Worm (Caenorhabditis elegans) whole organism, L4 larva: ENCODE measurements around the gene pigx-1.

Source experiments
- F26F4.8 ChIP-seq: fragments of 200-800 bp; sonication (Bioruptor generic); conservative IDR thresholded peaks from 2 replicates; pipeline ENCODE4 v1.3.6; 2022; ENCODE audit warnings: missing genetic modification characterization, missing compliant biosample characterization
- F37D6.2 ChIP-seq: sonication (generic microtip); optimal IDR thresholded peaks from 2 replicates; lab custom pipeline; 2016; ENCODE audit warnings: mild to moderate bottlenecking, missing genetic modification characterization, missing compliant biosample characterization
- F44E2.7 ChIP-seq: fragments of 200-800 bp; sonication (Bioruptor generic); IDR thresholded peaks from 2 replicates; pipeline ENCODE4 v2.1.2; 2022; ENCODE audit warnings: missing genetic modification characterization, missing compliant biosample characterization
- F49E8.2 ChIP-seq: sonication (generic microtip); optimal IDR thresholded peaks from 2 replicates; lab custom pipeline; 2016; ENCODE audit warnings: missing compliant biosample characterization, mild to moderate bottlenecking, missing genetic modification characterization, borderline replicate concordance
- Y105C5A.15 ChIP-seq: fragments of 200-800 bp; sonication (Bioruptor generic); IDR thresholded peaks from 2 replicates; pipeline ENCODE4 v1.3.6; 2022; ENCODE audit warnings: missing genetic modification characterization, missing compliant biosample characterization
- Y5F2A.4 ChIP-seq: fragments of 200-800 bp; sonication (Bioruptor generic); optimal IDR thresholded peaks from 2 replicates; lab custom pipeline; 2018; ENCODE audit warnings: mild to moderate bottlenecking, missing genetic modification characterization, missing compliant biosample characterization
- aha-1 ChIP-seq: fragments of 150-350 bp; peaks from one replicate; lab custom pipeline; 2014; ENCODE audit warnings: missing biosample characterization, missing genetic modification characterization
- attf-4 ChIP-seq: sonication (generic microtip); optimal IDR thresholded peaks from 3 replicates; lab custom pipeline; 2017; ENCODE audit warnings: missing biosample characterization, missing genetic modification characterization
- ceh-20 ChIP-seq: fragments of 200-800 bp; sonication (Bioruptor generic); IDR thresholded peaks from 2 replicates; pipeline ENCODE4 v1.3.6; 2022; ENCODE audit warnings: missing genetic modification reagents, missing genetic modification characterization, missing compliant biosample characterization
- ceh-28 ChIP-seq: fragments of 150-350 bp; optimal IDR thresholded peaks from 2 replicates; lab custom pipeline; 2014; ENCODE audit warnings: missing biosample characterization, missing genetic modification reagents, missing genetic modification characterization
- ceh-44 ChIP-seq: fragments of 200-800 bp; sonication (Bioruptor generic); IDR thresholded peaks from 2 replicates; pipeline ENCODE4 v1.3.6; 2022; ENCODE audit warnings: missing genetic modification reagents, missing genetic modification characterization, missing compliant biosample characterization
- ceh-62 ChIP-seq: sonication (generic microtip); optimal IDR thresholded peaks from 2 replicates; lab custom pipeline; 2017; ENCODE audit warnings: missing biosample characterization, missing genetic modification characterization
- daf-16 ChIP-seq, 3 experiments: sonication (generic microtip); optimal IDR thresholded peaks; 2 replicates each; lab custom pipeline; 2016 to 2017; ENCODE audit warnings: missing genetic modification characterization in 3 of 3, missing genetic modification reagents in 3 of 3, mild to moderate bottlenecking in 2 of 3, missing compliant biosample characterization in 2 of 3, missing biosample characterization in 1 of 3, moderate library complexity in 1 of 3
- daf-19 ChIP-seq: fragments of 200-800 bp; sonication (Bioruptor generic); conservative IDR thresholded peaks from 2 replicates; pipeline ENCODE4 v1.3.6; 2022; ENCODE audit warnings: missing genetic modification characterization, missing compliant biosample characterization
- dmd-9 ChIP-seq: fragments of 200-800 bp; sonication (Bioruptor generic); IDR thresholded peaks from 2 replicates; pipeline ENCODE4 v1.3.6; 2022; ENCODE audit warnings: missing genetic modification reagents, missing genetic modification characterization, missing compliant biosample characterization
- dpl-1 ChIP-seq: fragments of 150-350 bp; optimal IDR thresholded peaks from 2 replicates; lab custom pipeline; 2014; ENCODE audit warnings: missing biosample characterization, missing genetic modification reagents, missing genetic modification characterization
- egl-27 ChIP-seq: sonication (generic microtip); optimal IDR thresholded peaks from 3 replicates; lab custom pipeline; 2017; ENCODE audit warnings: missing biosample characterization, missing genetic modification reagents, missing genetic modification characterization
- egl-43 ChIP-seq: fragments of 200-800 bp; sonication (Bioruptor generic); IDR thresholded peaks from 2 replicates; pipeline ENCODE4 v1.3.6; 2022; ENCODE audit warnings: missing genetic modification reagents, missing genetic modification characterization, missing compliant biosample characterization
- fkh-10 ChIP-seq: fragments of 150-350 bp; optimal IDR thresholded peaks from 2 replicates; lab custom pipeline; 2014; ENCODE audit warnings: missing biosample characterization, missing genetic modification reagents, missing genetic modification characterization
- gei-8 ChIP-seq: fragments of 200-800 bp; sonication (Bioruptor generic); optimal IDR thresholded peaks from 2 replicates; lab custom pipeline; 2018; ENCODE audit warnings: mild to moderate bottlenecking, missing genetic modification characterization, missing compliant biosample characterization
- lim-7 ChIP-seq: fragments of 200-800 bp; sonication (Bioruptor generic); IDR thresholded peaks from 2 replicates; pipeline ENCODE4 v1.3.6; 2022; ENCODE audit warnings: missing genetic modification characterization, missing compliant biosample characterization
- lin-1 ChIP-seq: fragments of 200-800 bp; sonication (Bioruptor generic); IDR thresholded peaks from 2 replicates; pipeline ENCODE4 v1.3.6; 2022; ENCODE audit warnings: missing genetic modification reagents, missing genetic modification characterization, missing compliant biosample characterization
- lin-13 ChIP-seq: fragments of 150-350 bp; optimal IDR thresholded peaks from 2 replicates; lab custom pipeline; 2014; ENCODE audit warnings: missing biosample characterization, missing genetic modification reagents, missing genetic modification characterization
- lsy-2 ChIP-seq, 2 experiments: fragments of 150-350 bp in 1 of 2; sonication (generic microtip) in 1 of 2; optimal IDR thresholded peaks; 2 replicates each; lab custom pipeline; 2014 to 2017; ENCODE audit warnings: missing biosample characterization in 2 of 2, missing genetic modification characterization in 2 of 2
- madf-5 ChIP-seq, 2 experiments: fragments of 200-800 bp; sonication (Bioruptor generic); IDR thresholded peaks; 2 replicates each; pipeline ENCODE4 v1.3.6; 2022; ENCODE audit warnings: missing compliant biosample characterization in 2 of 2, missing genetic modification characterization in 2 of 2
- mdl-1 ChIP-seq, 2 experiments: fragments of 150-350 bp in 1 of 2; sonication (generic microtip) in 1 of 2; optimal IDR thresholded peaks; 2 replicates each; lab custom pipeline; 2014 to 2017; ENCODE audit warnings: missing biosample characterization in 2 of 2, missing genetic modification characterization in 2 of 2
- mdt-29 ChIP-seq: fragments of 200-800 bp; sonication (Bioruptor generic); IDR thresholded peaks from 2 replicates; pipeline ENCODE4 v1.3.6; 2022; ENCODE audit warnings: missing genetic modification reagents, missing genetic modification characterization, missing compliant biosample characterization
- mep-1 ChIP-seq: fragments of 150-350 bp; sonication (generic microtip); optimal IDR thresholded peaks from 3 replicates; lab custom pipeline; 2014; ENCODE audit warnings: missing biosample characterization, missing genetic modification characterization
- mes-2 ChIP-seq: sonication (generic microtip); optimal IDR thresholded peaks from 2 replicates; lab custom pipeline; 2016; ENCODE audit warnings: missing genotype, mild to moderate bottlenecking, missing genetic modification characterization, missing compliant biosample characterization; ENCODE audit not compliant: poor library complexity, severe bottlenecking
- mxl-2 ChIP-seq: fragments of 200-800 bp; sonication (Bioruptor generic); conservative IDR thresholded peaks from 2 replicates; pipeline ENCODE4 v1.3.6; 2022; ENCODE audit warnings: missing genetic modification reagents, missing genetic modification characterization, missing compliant biosample characterization
- nhr-102 ChIP-seq: sonication (generic microtip); optimal IDR thresholded peaks from 2 replicates; lab custom pipeline; 2016; ENCODE audit warnings: mild to moderate bottlenecking, missing genetic modification characterization, moderate library complexity, missing compliant biosample characterization
- nhr-111 ChIP-seq: fragments of 200-800 bp; sonication (Bioruptor generic); optimal IDR thresholded peaks from 2 replicates; lab custom pipeline; 2018; ENCODE audit warnings: mild to moderate bottlenecking, missing genetic modification characterization, missing compliant biosample characterization
- nhr-28 ChIP-seq: fragments of 150-350 bp; optimal IDR thresholded peaks from 2 replicates; lab custom pipeline; 2014; ENCODE audit warnings: missing biosample characterization, missing genetic modification characterization
- nhr-41 ChIP-seq: fragments of 200-800 bp; sonication (Bioruptor generic); IDR thresholded peaks from 2 replicates; pipeline ENCODE4 v1.3.6; 2022; ENCODE audit warnings: missing genetic modification reagents, missing genetic modification characterization, missing compliant biosample characterization
- pha-4 ChIP-seq, 2 experiments: fragments of 150-350 bp in 1 of 2; fragments of 200-800 bp in 1 of 2; sonication (Bioruptor generic) in 1 of 2; IDR thresholded peaks in 1 of 2; optimal IDR thresholded peaks in 1 of 2; 2 replicates each; pipeline versions ENCODE4 v1.3.6 to Lab custom; 2014 to 2022; ENCODE audit warnings: missing genetic modification characterization in 2 of 2, missing genetic modification reagents in 2 of 2, missing biosample characterization in 1 of 2, missing compliant biosample characterization in 1 of 2
- snpc-1.2 ChIP-seq: fragments of 200-800 bp; sonication (Bioruptor generic); IDR thresholded peaks from 2 replicates; pipeline ENCODE4 v1.3.6; 2022; ENCODE audit warnings: missing genetic modification reagents, missing genetic modification characterization, missing compliant biosample characterization
- snpc-4 ChIP-seq: fragments of 150-350 bp; optimal IDR thresholded peaks from 2 replicates; lab custom pipeline; 2014; ENCODE audit warnings: missing biosample characterization, missing genetic modification characterization
- spr-1 ChIP-seq: sonication (generic microtip); optimal IDR thresholded peaks from 2 replicates; lab custom pipeline; 2016; ENCODE audit warnings: mild to moderate bottlenecking, missing genetic modification characterization, missing compliant biosample characterization
- tra-1 ChIP-seq: fragments of 200-800 bp; sonication (Bioruptor generic); IDR thresholded peaks from 2 replicates; pipeline ENCODE4 v1.3.6; 2022; ENCODE audit warnings: missing genetic modification reagents, missing genetic modification characterization, missing compliant biosample characterization
- unc-62 ChIP-seq, 3 experiments: fragments of 150-350 bp in 1 of 3; sonication (generic microtip); optimal IDR thresholded peaks in 2 of 3; peaks in 1 of 3; 1 replicate in 1 of 3; 2 replicates in 2 of 3; lab custom pipeline; 2014 to 2017; ENCODE audit warnings: missing biosample characterization in 3 of 3, missing genetic modification characterization in 3 of 3, missing genetic modification reagents in 3 of 3, missing genotype in 1 of 3
- zip-2 ChIP-seq: fragments of 150-350 bp; optimal IDR thresholded peaks from 2 replicates; lab custom pipeline; 2014; ENCODE audit warnings: missing biosample characterization, missing genetic modification characterization
- ztf-11 ChIP-seq: fragments of 150-350 bp; optimal IDR thresholded peaks from 2 replicates; lab custom pipeline; 2014; ENCODE audit warnings: missing biosample characterization, missing genetic modification characterization

Gene pigx-1

DNA sequence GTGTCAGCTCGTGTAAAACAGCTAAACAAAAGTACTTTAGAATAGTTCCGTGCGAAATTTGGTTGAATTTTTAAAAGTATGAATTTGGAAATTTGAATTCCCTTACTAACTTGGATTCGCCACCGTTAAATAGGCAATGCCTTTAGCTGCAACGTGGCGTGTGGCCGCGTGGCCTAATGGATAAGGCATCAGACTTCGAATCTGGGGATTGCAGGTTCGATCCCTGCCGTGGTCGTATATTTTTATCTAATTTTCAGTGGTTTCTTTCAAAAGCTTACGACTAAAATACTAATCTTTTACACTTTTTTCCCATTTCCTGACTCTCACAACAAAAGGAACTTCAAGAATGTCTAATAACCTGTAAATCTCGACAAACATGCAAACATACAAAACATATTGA, 7.1 kb downstream of the pigx-1 start (continued):
- TF ChIP-seq mep-1 (tag; lab: Kevin White, UChicago): no peak
- TF ChIP-seq nhr-102 (tag; lab: Kevin White, UChicago): peak; percentile 10
- TF ChIP-seq mes-2 (tag; lab: Kevin White, UChicago): no peak
- TF ChIP-seq daf-16 (GFP tag; optimal IDR thresholded peaks at IDR 0.05; lab: Kevin White, UChicago): no peak
- TF ChIP-seq daf-16 (tag; optimal IDR thresholded peaks at IDR 0.05; lab: Kevin White, UChicago): no peak

DNA sequence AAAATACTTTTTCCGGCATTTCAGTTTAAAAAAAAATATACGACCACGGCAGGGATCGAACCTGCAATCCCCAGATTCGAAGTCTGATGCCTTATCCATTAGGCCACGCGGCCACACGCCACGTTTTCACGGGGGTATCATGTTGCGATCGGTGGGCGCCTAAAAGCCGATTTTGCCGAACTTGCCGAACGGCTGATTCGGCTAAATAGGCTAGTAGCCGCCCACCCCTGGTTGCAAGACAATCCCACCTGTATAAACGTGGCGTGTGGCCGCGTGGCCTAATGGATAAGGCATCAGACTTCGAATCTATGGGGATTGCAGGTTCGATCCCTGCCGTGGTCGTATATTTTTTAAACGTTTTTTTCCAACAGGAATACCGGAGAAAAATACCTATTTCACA, 7.7 kb downstream of the pigx-1 start:
- TF ChIP-seq ceh-44 (GFP tag; lab: Robert Waterston, UW) (0 out of 2 replicates have a peak, but pooled peaks have one; percentile 30), lim-7 (GFP tag; lab: Robert Waterston, UW) (0 out of 2 replicates have a peak, but pooled peaks have one; percentile 41), lin-1 (GFP tag; lab: Robert Waterston, UW) (no peak), gei-8 (GFP tag; lab: Kevin White, UChicago) (no peak), mxl-2 (GFP tag; lab: Robert Waterston, UW) (0 out of 2 replicates have a peak, but pooled peaks have one; percentile 22), lin-13 (GFP tag; lab: Kevin White, UChicago) (no peak), ceh-28 (no peak), Y5F2A.4 (GFP tag; lab: Kevin White, UChicago) (no peak), F37D6.2 (tag; lab: Kevin White, UChicago) (no peak), attf-4 (tag; lab: Kevin White, UChicago) (no peak), nhr-102 (tag; lab: Kevin White, UChicago) (no peak), daf-19 (no peak), snpc-4 (tag; lab: Kevin White, UChicago) (no peak), snpc-1.2 (GFP tag; lab: Robert Waterston, UW) (no peak), egl-43 (GFP tag; lab: Robert Waterston, UW) (peak; percentile 48; the same call in 1 of the 2 replicates), dmd-9 (GFP tag; lab: Robert Waterston, UW) (0 out of 2 replicates have a peak, but pooled peaks have one; percentile 31), aha-1 (tag; lab: Kevin White, UChicago) (peak; percentile 81), daf-16 (GFP tag; optimal IDR thresholded peaks at IDR 0.05; lab: Kevin White, UChicago) (no peak), daf-16 (tag; optimal IDR thresholded peaks at IDR 0.05; lab: Kevin White, UChicago) (no peak), dpl-1 (GFP tag; lab: Kevin White, UChicago) (no peak), F26F4.8 (GFP tag; lab: Robert Waterston, UW) (no peak), tra-1 (GFP tag; lab: Robert Waterston, UW) (no peak), fkh-10 (GFP tag; lab: Kevin White, UChicago) (no peak), ceh-20 (0 out of 2 replicates have a peak, but pooled peaks have one; percentile 26), madf-5 (GFP tag; IDR thresholded peaks at IDR 0.05; lab: Robert Waterston, UW) (0 out of 4 replicates have a peak, but pooled peaks of 1 of the 2 experiments have one; percentile 23)

DNA sequence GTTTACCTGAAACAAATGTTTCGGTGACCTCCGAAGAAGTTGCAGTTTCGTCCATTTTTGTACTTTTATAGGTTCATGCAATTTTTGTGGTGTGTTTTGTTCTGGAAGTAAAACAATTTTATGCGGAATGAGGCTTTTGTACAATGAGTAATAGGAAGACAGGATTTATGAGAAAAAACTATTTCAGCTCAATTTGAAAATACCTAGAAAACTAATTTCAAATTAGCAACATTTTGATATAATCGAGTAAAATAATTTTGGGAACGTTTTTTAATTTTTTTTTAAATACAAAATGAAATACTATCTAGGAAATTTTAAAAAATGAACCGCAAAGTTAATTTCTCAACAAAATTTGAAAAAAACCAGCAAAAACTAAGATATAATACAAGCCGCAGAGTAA, 8.8 kb downstream of the pigx-1 start, which contains the start of gene rei-2:
rei-2 (minus strand) TSS at position 101 of the 400 bp plus-strand sequence.
- TF ChIP-seq nhr-28: no peak
- TF ChIP-seq mdl-1 (tag; optimal IDR thresholded peaks at IDR 0.05; lab: Kevin White, UChicago): no peak
- no peak for TF ChIP-seq ceh-44 (GFP tag; lab: Robert Waterston, UW)
- peak in 1 of 2 experiments; percentile 34 for TF ChIP-seq unc-62 (GFP tag; optimal IDR thresholded peaks at IDR 0.05 in 1 of 2; lab: Kevin White, UChicago)
- no peak for TF ChIP-seq unc-62 (tag; optimal IDR thresholded peaks at IDR 0.05; lab: Kevin White, UChicago)
- no peak for TF ChIP-seq ztf-11 (tag; lab: Kevin White, UChicago)
- TF ChIP-seq spr-1 (tag; lab: Kevin White, UChicago): no peak
- no peak for TF ChIP-seq pha-4 (GFP tag; IDR thresholded peaks at IDR 0.05; lab: Robert Waterston, UW)
- TF ChIP-seq pha-4 (tag; optimal IDR thresholded peaks at IDR 0.05; lab: Kevin White, UChicago): no peak

DNA sequence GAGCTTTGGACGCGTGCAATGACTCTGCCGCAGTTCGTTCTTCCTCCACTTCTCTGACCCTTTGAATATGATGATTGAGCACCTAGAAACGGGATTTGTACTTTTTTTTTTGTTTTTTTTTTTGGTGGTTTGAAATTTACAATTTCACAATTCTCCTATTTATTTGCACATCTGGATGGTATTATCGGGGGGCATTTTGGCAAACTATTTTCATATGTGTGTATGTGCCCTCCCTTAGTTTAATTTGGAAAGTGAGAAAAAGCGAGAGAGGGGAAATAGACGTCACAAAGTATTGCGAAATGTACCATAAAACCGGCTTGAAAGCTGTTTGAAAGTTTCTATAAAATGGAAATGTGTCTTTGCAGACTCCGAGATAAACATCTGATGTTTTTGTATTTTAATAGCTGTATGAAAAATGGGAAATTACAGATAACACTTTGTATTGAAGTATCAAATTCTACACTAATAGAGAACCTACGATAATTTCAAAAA, 10.4 kb downstream of the pigx-1 start:
- TF ChIP-seq mdt-29 (GFP tag; lab: Robert Waterston, UW): no peak
- no peak for TF ChIP-seq daf-16 (GFP tag; optimal IDR thresholded peaks at IDR 0.05; lab: Kevin White, UChicago)
- TF ChIP-seq daf-16 (tag; optimal IDR thresholded peaks at IDR 0.05; lab: Kevin White, UChicago): no peak
- no peak for TF ChIP-seq nhr-111 (GFP tag; lab: Kevin White, UChicago)
- TF ChIP-seq mep-1 (tag; lab: Kevin White, UChicago): peak; percentile 13
- TF ChIP-seq lsy-2 (tag; optimal IDR thresholded peaks at IDR 0.05; lab: Kevin White, UChicago): peak in 1 of 2 experiments; percentile 21
- TF ChIP-seq unc-62 (GFP tag; optimal IDR thresholded peaks at IDR 0.05 in 1 of 2; lab: Kevin White, UChicago): peak in 1 of 2 experiments; percentile 10
- no peak for TF ChIP-seq unc-62 (tag; optimal IDR thresholded peaks at IDR 0.05; lab: Kevin White, UChicago)
- no peak for TF ChIP-seq F44E2.7 (GFP tag; lab: Robert Waterston, UW)
- TF ChIP-seq mdl-1 (tag; optimal IDR thresholded peaks at IDR 0.05; lab: Kevin White, UChicago): no peak
- no peak for TF ChIP-seq Y5F2A.4 (GFP tag; lab: Kevin White, UChicago)
- no peak for TF ChIP-seq zip-2 (tag; lab: Kevin White, UChicago)
- no peak for TF ChIP-seq F49E8.2
- no peak for TF ChIP-seq egl-27 (tag; lab: Kevin White, UChicago)
- no peak for TF ChIP-seq ceh-62 (tag; lab: Kevin White, UChicago)
- no peak for TF ChIP-seq snpc-1.2 (GFP tag; lab: Robert Waterston, UW)
- no peak for TF ChIP-seq nhr-41
- TF ChIP-seq Y105C5A.15: no peak
